Fruit fly (Drosophila melanogaster): ENCODE data around the gene dib.

DNA sequence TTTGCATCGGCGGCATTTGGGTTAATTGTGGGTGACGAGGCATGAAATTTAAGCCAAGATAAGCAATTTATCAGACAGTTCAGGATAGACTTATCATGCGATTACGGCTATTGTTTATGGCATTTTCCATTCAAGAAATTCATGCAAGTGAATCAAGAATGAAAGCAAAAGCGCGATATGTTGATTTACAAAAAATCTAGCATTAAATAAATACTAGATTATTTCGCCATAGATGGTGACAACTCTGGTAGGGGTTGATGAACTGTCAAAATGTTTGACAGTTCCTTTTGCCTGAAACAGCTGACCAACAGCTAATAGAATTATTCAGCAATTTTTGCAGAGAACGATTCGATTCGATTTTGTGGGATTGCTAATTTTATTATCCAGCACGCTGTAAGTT, 7.0 kb downstream of the dib start, which contains the start of gene CG32259:
- TF ChIP-seq D1 (tag; optimal IDR thresholded peaks at IDR 0.05): no peak
- no peak for TF ChIP-seq Ets98B (GFP tag; IDR thresholded peaks at IDR 0.05)
- no peak for TF ChIP-seq CG34367 (tag; optimal IDR thresholded peaks at IDR 0.05)

Measured in whole organism, pupa.